Fruit fly (Drosophila melanogaster): ENCODE results near the gene tal-3A.

The tal-3A gene

DNA sequence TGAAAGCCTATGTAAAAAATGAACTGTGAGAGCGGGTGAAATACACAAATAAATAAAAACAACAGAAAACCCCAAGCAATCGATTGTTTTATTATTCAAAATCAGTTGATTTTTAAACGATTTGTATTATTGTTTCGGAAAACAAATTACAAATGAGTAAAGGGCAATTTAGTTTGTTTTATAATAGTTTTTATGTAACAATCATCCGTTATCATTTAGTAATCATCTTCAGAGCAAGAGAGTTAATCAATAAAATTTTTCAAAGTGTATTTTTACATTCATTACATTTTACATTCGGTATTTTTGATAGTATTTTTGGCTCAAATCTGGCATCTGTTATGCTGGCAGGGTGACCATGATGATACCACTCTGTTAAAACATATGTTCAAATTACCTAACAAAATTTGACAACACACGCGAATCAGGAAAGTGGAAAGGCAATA, 33.6 kb upstream of the tal-3A start, which contains the start of the genes CG42375 and CG9288 (continued):
- peak; percentile 75 for TF ChIP-seq tgo (GFP tag; IDR thresholded peaks at IDR 0.05)
- no peak for TF ChIP-seq Ssrp (tag; optimal IDR thresholded peaks at IDR 0.05)
- TF ChIP-seq CG13123 (GFP tag; optimal IDR thresholded peaks at IDR 0.05), result no peak
- TF ChIP-seq CG17359 (tag; optimal IDR thresholded peaks at IDR 0.05), result peak; percentile 76
- peak; percentile 36 for TF ChIP-seq Myb (GFP tag; optimal IDR thresholded peaks at IDR 0.05)
- no peak for TF ChIP-seq NC2α (GFP tag; optimal IDR thresholded peaks at IDR 0.05)
- peak; percentile 52 for TF ChIP-seq D19B (GFP tag; optimal IDR thresholded peaks at IDR 0.05)
- peak; percentile 82 for TF ChIP-seq CG30403 (GFP tag; optimal IDR thresholded peaks at IDR 0.05)
- TF ChIP-seq lilli (GFP tag; optimal IDR thresholded peaks at IDR 0.05), result peak; percentile 19
- peak; percentile 45 for TF ChIP-seq CG12104 (GFP tag; optimal IDR thresholded peaks at IDR 0.05)
- peak; percentile 79 for TF ChIP-seq tin (GFP tag; optimal IDR thresholded peaks at IDR 0.05)
- peak; percentile 59 for TF ChIP-seq CTCF (GFP tag; optimal IDR thresholded peaks at IDR 0.05)
- TF ChIP-seq CG10654 (GFP tag; optimal IDR thresholded peaks at IDR 0.05), result peak; percentile 42
- TF ChIP-seq CG14710 (tag; optimal IDR thresholded peaks at IDR 0.05), result peak; percentile 86
- TF ChIP-seq kay (GFP tag; optimal IDR thresholded peaks at IDR 0.05), result peak; percentile 67
- no peak for TF ChIP-seq grn (GFP tag; optimal IDR thresholded peaks at IDR 0.05)
- no peak for TF ChIP-seq mirr (GFP tag; optimal IDR thresholded peaks at IDR 0.05)
- no peak for TF ChIP-seq CG1529 (GFP tag; optimal IDR thresholded peaks at IDR 0.05)
- no peak for TF ChIP-seq CG8290 (GFP tag; optimal IDR thresholded peaks at IDR 0.05)
- TF ChIP-seq CG8290 (tag; optimal IDR thresholded peaks at IDR 0.05), result no peak
- peak; percentile 54 for TF ChIP-seq CG6683 (GFP tag; optimal IDR thresholded peaks at IDR 0.05)
- no peak for TF ChIP-seq Scr (GFP tag; IDR thresholded peaks at IDR 0.05; ENCODE audit: partially characterized antibody)
- TF ChIP-seq CG10462 (GFP tag; optimal IDR thresholded peaks at IDR 0.05), result no peak
- TF ChIP-seq unc-4 (GFP tag; IDR thresholded peaks at IDR 0.05; ENCODE audit: partially characterized antibody), result no peak
- no peak for TF ChIP-seq abd-A (tag; optimal IDR thresholded peaks at IDR 0.05)
- no peak for TF ChIP-seq ato (GFP tag; IDR thresholded peaks at IDR 0.05; ENCODE audit: partially characterized antibody)
- no peak for TF ChIP-seq pita (GFP tag; optimal IDR thresholded peaks at IDR 0.05)
- peak; percentile 19 for TF ChIP-seq az2 (GFP tag; optimal IDR thresholded peaks at IDR 0.05)
- TF ChIP-seq CG13287 (GFP tag; IDR thresholded peaks at IDR 0.05; ENCODE audit: partially characterized antibody), result peak; percentile 17; the same call in 1 of the 2 replicates
- TF ChIP-seq CG15479 (GFP tag; optimal IDR thresholded peaks at IDR 0.05), result no peak
- TF ChIP-seq CG4360 (GFP tag; IDR thresholded peaks at IDR 0.05), result no peak
- TF ChIP-seq CG12391 (tag; optimal IDR thresholded peaks at IDR 0.05), result peak; percentile 43
- no peak for TF ChIP-seq CG2129 (GFP tag; IDR thresholded peaks at IDR 0.05; ENCODE audit: partially characterized antibody)
- TF ChIP-seq CG9797 (GFP tag; optimal IDR thresholded peaks at IDR 0.05), result no peak
- TF ChIP-seq zf30C (GFP tag; optimal IDR thresholded peaks at IDR 0.05), result peak; percentile 81
- TF ChIP-seq fd96Cb (tag; optimal IDR thresholded peaks at IDR 0.05), result peak; percentile 83
- TF ChIP-seq CG32532 (GFP tag; IDR thresholded peaks at IDR 0.05), result peak; percentile 67; the same call in 1 of the 2 replicates
- TF ChIP-seq dpn (GFP tag; optimal IDR thresholded peaks at IDR 0.05), result peak; percentile 7 to 17
- TF ChIP-seq CG8924 (tag; optimal IDR thresholded peaks at IDR 0.05), result peak; percentile 60
- peak; percentile 68 for TF ChIP-seq CG18476 (GFP tag; optimal IDR thresholded peaks at IDR 0.05)
- TF ChIP-seq ac (GFP tag; optimal IDR thresholded peaks at IDR 0.05), result no peak
- TF ChIP-seq CG2875 (GFP tag; optimal IDR thresholded peaks at IDR 0.05), result no peak
- no peak for TF ChIP-seq CG10543 (GFP tag; optimal IDR thresholded peaks at IDR 0.05)
- TF ChIP-seq BEAF-32 (GFP tag; optimal IDR thresholded peaks at IDR 0.05), result no peak
- no peak for TF ChIP-seq wek (GFP tag; optimal IDR thresholded peaks at IDR 0.05)
- TF ChIP-seq eyg (GFP tag; optimal IDR thresholded peaks at IDR 0.05), result peak; percentile 46
- TF ChIP-seq CG18619 (GFP tag; optimal IDR thresholded peaks at IDR 0.05), result no peak
- peak; percentile 61 for TF ChIP-seq BtbVII (GFP tag; optimal IDR thresholded peaks at IDR 0.05)
- no peak for TF ChIP-seq ems (GFP tag; optimal IDR thresholded peaks at IDR 0.05)
- TF ChIP-seq CG18599 (GFP tag; optimal IDR thresholded peaks at IDR 0.05), result peak; percentile 78
- peak; percentile 86 for TF ChIP-seq CG11504 (tag; optimal IDR thresholded peaks at IDR 0.05)

Data from whole organism, embryonic.